Worm (Caenorhabditis elegans): ENCODE measurements around the gene ZK892.5.

ce11 chrII:9966954-9967353 is 41.1 kb upstream of the ZK892.5 start, which contains the start of gene dtmk-1:
- TF ChIP-seq lir-3 (tag; optimal IDR thresholded peaks at IDR 0.05) (no peak), ztf-11 (tag; optimal IDR thresholded peaks at IDR 0.05) (no peak)

All from whole organism, L4 larva.